Fruit fly (Drosophila melanogaster) whole organism, embryonic: ENCODE measurements around the gene CG31076.

ENCODE experiments used
- Adf1 ChIP-seq: fragments of 200-800 bp; sonication (Bioruptor generic); IDR thresholded peaks from 2 replicates; pipeline ENCODE4 v1.3.6; 2022; ENCODE audit warnings: missing biosample characterization, missing genetic modification characterization
- Bdp1 ChIP-seq: fragments of 200-800 bp; sonication (Bioruptor generic); optimal IDR thresholded peaks from 3 replicates; lab custom pipeline; 2016; ENCODE audit warnings: missing biosample characterization, missing genetic modification characterization
- CG10147 ChIP-seq: fragments of 200-800 bp; sonication (Bioruptor generic); optimal IDR thresholded peaks from 2 replicates; lab custom pipeline; 2019; ENCODE audit warnings: missing biosample characterization, mild to moderate bottlenecking, missing genetic modification characterization, moderate library complexity
- CG10267 ChIP-seq: fragments of 200-800 bp; sonication (Bioruptor generic); optimal IDR thresholded peaks from 2 replicates; lab custom pipeline; 2018; ENCODE audit warnings: missing biosample characterization, mild to moderate bottlenecking, missing genetic modification characterization, moderate library complexity
- CG10543 ChIP-seq: fragments of 200-800 bp; sonication (Bioruptor generic); optimal IDR thresholded peaks from 3 replicates; lab custom pipeline; 2017; ENCODE audit warnings: missing biosample characterization, mild to moderate bottlenecking, missing genetic modification characterization, moderate library complexity
- CG10654 ChIP-seq: fragments of 200-800 bp; sonication (Bioruptor generic); optimal IDR thresholded peaks from 2 replicates; lab custom pipeline; 2016; ENCODE audit warnings: missing biosample characterization, missing genetic modification characterization
- CG12391 ChIP-seq: fragments of 200-800 bp; sonication (Bioruptor generic); optimal IDR thresholded peaks from 3 replicates; lab custom pipeline; 2018; ENCODE audit warnings: missing biosample characterization, mild to moderate bottlenecking, missing genetic modification characterization, moderate library complexity
- CG13424 ChIP-seq: fragments of 200-800 bp; sonication (Bioruptor generic); optimal IDR thresholded peaks from 2 replicates; lab custom pipeline; 2019; ENCODE audit warnings: missing biosample characterization, mild to moderate bottlenecking, missing genetic modification characterization, moderate library complexity
- CG13624 ChIP-seq: fragments of 200-800 bp; sonication (Bioruptor generic); optimal IDR thresholded peaks from 2 replicates; lab custom pipeline; 2016; ENCODE audit warnings: missing biosample characterization, missing genetic modification characterization
- CG14441 ChIP-seq: fragments of 200-800 bp; sonication (Bioruptor generic); IDR thresholded peaks from 2 replicates; pipeline ENCODE4 v1.3.6; 2022; ENCODE audit warnings: missing biosample characterization, missing genetic modification characterization
- CG14710 ChIP-seq: fragments of 200-800 bp; sonication (Bioruptor generic); optimal IDR thresholded peaks from 3 replicates; lab custom pipeline; 2019; ENCODE audit warnings: missing biosample characterization, mild to moderate bottlenecking, missing genetic modification characterization, moderate library complexity
- CG14860 ChIP-seq: fragments of 200-800 bp; sonication (Bioruptor generic); IDR thresholded peaks from 3 replicates; pipeline ENCODE4 v1.3.6; 2022; ENCODE audit warnings: missing biosample characterization, missing genetic modification characterization; ENCODE audit not compliant: partially characterized antibody
- CG15073 ChIP-seq: fragments of 200-800 bp; sonication (Bioruptor generic); optimal IDR thresholded peaks from 2 replicates; lab custom pipeline; 2016; ENCODE audit warnings: missing biosample characterization, missing genetic modification characterization
- CG1603 ChIP-seq: fragments of 200-800 bp; sonication (Bioruptor generic); optimal IDR thresholded peaks from 2 replicates; lab custom pipeline; 2019; ENCODE audit warnings: missing biosample characterization, mild to moderate bottlenecking, missing genetic modification characterization, moderate library complexity
- CG17361 ChIP-seq: fragments of 200-800 bp; sonication (Bioruptor generic); IDR thresholded peaks from 3 replicates; pipeline ENCODE4 v1.3.6; 2022; ENCODE audit warnings: missing biosample characterization, missing genetic modification characterization
- CG18262 ChIP-seq: fragments of 200-800 bp; optimal IDR thresholded peaks from 3 replicates; lab custom pipeline; 2019; ENCODE audit warnings: missing biosample characterization, mild to moderate bottlenecking, missing genetic modification characterization, moderate library complexity
- CG18476 ChIP-seq: fragments of 200-800 bp; sonication (Bioruptor generic); optimal IDR thresholded peaks from 2 replicates; lab custom pipeline; 2016; ENCODE audit warnings: missing biosample characterization, mild to moderate bottlenecking, missing genetic modification characterization
- CG18619 ChIP-seq: fragments of 200-800 bp; sonication (Bioruptor generic); optimal IDR thresholded peaks from 3 replicates; lab custom pipeline; 2017; ENCODE audit warnings: missing biosample characterization, mild to moderate bottlenecking, missing genetic modification characterization
- CG30020 ChIP-seq: fragments of 200-800 bp; optimal IDR thresholded peaks from 2 replicates; lab custom pipeline; 2019; ENCODE audit warnings: missing biosample characterization, mild to moderate bottlenecking, missing genetic modification characterization, moderate library complexity
- CG4424 ChIP-seq: fragments of 200-800 bp; sonication (Bioruptor generic); optimal IDR thresholded peaks from 3 replicates; lab custom pipeline; 2016; ENCODE audit warnings: missing biosample characterization, missing genetic modification characterization
- CG8924 ChIP-seq: fragments of 200-800 bp; optimal IDR thresholded peaks from 3 replicates; lab custom pipeline; 2019; ENCODE audit warnings: missing biosample characterization, mild to moderate bottlenecking, missing genetic modification characterization, moderate library complexity
- CG9215 ChIP-seq: fragments of 200-800 bp; sonication (Bioruptor generic); IDR thresholded peaks from 2 replicates; pipeline ENCODE4 v1.3.6; 2022; ENCODE audit warnings: missing biosample characterization, missing genetic modification characterization
- CG9437 ChIP-seq: fragments of 200-800 bp; sonication (Bioruptor generic); optimal IDR thresholded peaks from 2 replicates; lab custom pipeline; 2018; ENCODE audit warnings: missing biosample characterization, mild to moderate bottlenecking, missing genetic modification characterization
- Dll ChIP-seq: fragments of 200-800 bp; sonication (Bioruptor generic); IDR thresholded peaks from 4 replicates; pipeline ENCODE4 v1.3.6; 2022; ENCODE audit warnings: missing biosample characterization, missing genetic modification characterization; ENCODE audit not compliant: partially characterized antibody
- Eip74EF ChIP-seq, 2 experiments: fragments of 200-800 bp in 1 of 2; fragments of >200 bp in 1 of 2; sonication (Bioruptor generic) in 1 of 2; optimal IDR thresholded peaks; 2 replicates each; lab custom pipeline; 2017 to 2019; ENCODE audit warnings: missing biosample characterization in 2 of 2, missing genetic modification characterization in 2 of 2, mild to moderate bottlenecking in 1 of 2, moderate library complexity in 1 of 2
- HLH4C ChIP-seq: fragments of 200-800 bp; sonication (Bioruptor generic); IDR thresholded peaks from 3 replicates; pipeline ENCODE4 v1.3.6; 2022; ENCODE audit warnings: missing biosample characterization, missing genetic modification characterization; ENCODE audit not compliant: partially characterized antibody
- Jarid2 ChIP-seq: fragments of 200-800 bp; sonication (Bioruptor generic); optimal IDR thresholded peaks from 3 replicates; lab custom pipeline; 2017; ENCODE audit warnings: mild to moderate bottlenecking, missing biosample characterization, missing genetic modification reagents, missing genetic modification characterization
- MBD-R2 ChIP-seq: fragments of 200-800 bp; sonication (Bioruptor generic); IDR thresholded peaks from 2 replicates; pipeline ENCODE4 v1.3.6; 2022; ENCODE audit warnings: missing biosample characterization, missing genetic modification characterization
- MESR4 ChIP-seq: fragments of 200-800 bp; sonication (Bioruptor generic); optimal IDR thresholded peaks from 2 replicates; lab custom pipeline; 2018; ENCODE audit warnings: missing biosample characterization, mild to moderate bottlenecking, missing genetic modification characterization, moderate library complexity
- Sry-δ ChIP-seq: fragments of 200-800 bp; sonication (Bioruptor generic); optimal IDR thresholded peaks from 2 replicates; lab custom pipeline; 2016; ENCODE audit warnings: missing biosample characterization, missing genetic modification characterization
- Xrp1 ChIP-seq: fragments of 200-800 bp; sonication (Bioruptor generic); IDR thresholded peaks from 2 replicates; pipeline ENCODE4 v1.3.6; 2022; ENCODE audit warnings: missing biosample characterization, missing genetic modification characterization
- YL-1 ChIP-seq: fragments of 200-800 bp; sonication (Bioruptor generic); optimal IDR thresholded peaks from 3 replicates; lab custom pipeline; 2017; ENCODE audit warnings: missing biosample characterization, mild to moderate bottlenecking, missing genetic modification characterization
- ac ChIP-seq: fragments of 200-800 bp; sonication (Bioruptor generic); optimal IDR thresholded peaks from 3 replicates; lab custom pipeline; 2017; ENCODE audit warnings: missing biosample characterization, mild to moderate bottlenecking, missing genetic modification characterization
- amos ChIP-seq: fragments of 200-800 bp; sonication (Bioruptor generic); IDR thresholded peaks from 2 replicates; pipeline ENCODE4 v1.3.6; 2022; ENCODE audit warnings: missing biosample characterization, missing genetic modification characterization; ENCODE audit not compliant: partially characterized antibody
- ap ChIP-seq: fragments of 200-800 bp; sonication (Bioruptor generic); IDR thresholded peaks from 2 replicates; pipeline ENCODE4 v1.3.6; 2022; ENCODE audit warnings: missing biosample characterization, missing genetic modification characterization
- bigmax ChIP-seq: fragments of 200-800 bp; sonication (Bioruptor generic); optimal IDR thresholded peaks from 2 replicates; lab custom pipeline; 2018; ENCODE audit warnings: missing biosample characterization, mild to moderate bottlenecking, missing genetic modification characterization
- crp ChIP-seq, 2 experiments: fragments of 200-800 bp; sonication (Bioruptor generic); optimal IDR thresholded peaks; 2 replicates in 1 of 2; 3 replicates in 1 of 2; lab custom pipeline; 2017; ENCODE audit warnings: missing biosample characterization in 2 of 2, missing genetic modification characterization in 2 of 2, mild to moderate bottlenecking in 1 of 2, moderate library complexity in 1 of 2
- dan ChIP-seq: fragments of 200-800 bp; sonication (Bioruptor generic); IDR thresholded peaks from 2 replicates; pipeline ENCODE4 v1.3.6; 2022; ENCODE audit warnings: missing biosample characterization, missing genetic modification characterization
- dm ChIP-seq: fragments of 200-800 bp; sonication (Bioruptor generic); optimal IDR thresholded peaks from 3 replicates; lab custom pipeline; 2016; ENCODE audit warnings: missing biosample characterization, missing genetic modification characterization
- ewg ChIP-seq: fragments of 200-800 bp; sonication (Bioruptor generic); optimal IDR thresholded peaks from 3 replicates; lab custom pipeline; 2017; ENCODE audit warnings: mild to moderate bottlenecking, missing biosample characterization, missing genetic modification reagents, missing genetic modification characterization
- ftz-f1 ChIP-seq: fragments of 200-800 bp; sonication (Bioruptor generic); optimal IDR thresholded peaks from 2 replicates; lab custom pipeline; 2016; ENCODE audit warnings: missing biosample characterization, missing genetic modification characterization
- gsb ChIP-seq: fragments of 200-800 bp; sonication (Bioruptor generic); IDR thresholded peaks from 2 replicates; pipeline ENCODE4 v1.3.6; 2022; ENCODE audit warnings: missing biosample characterization, missing genetic modification characterization
- h ChIP-seq: fragments of >200 bp; optimal IDR thresholded peaks from 2 replicates; lab custom pipeline; 2017
- insv ChIP-seq, 2 experiments: fragments of 200-800 bp; sonication (Bioruptor generic); optimal IDR thresholded peaks; 3 replicates each; lab custom pipeline; 2016 to 2018; ENCODE audit warnings: missing biosample characterization in 2 of 2, missing genetic modification characterization in 2 of 2
- lab ChIP-seq: fragments of 200-800 bp; sonication (Bioruptor generic); optimal IDR thresholded peaks from 3 replicates; lab custom pipeline; 2017; ENCODE audit warnings: missing biosample characterization, missing genetic modification characterization, mild to moderate bottlenecking, moderate library complexity, missing genetic modification reagents
- onecut ChIP-seq: fragments of 200-800 bp; sonication (Bioruptor generic); IDR thresholded peaks from 2 replicates; pipeline ENCODE4 v1.3.6; 2022; ENCODE audit warnings: missing biosample characterization, missing genetic modification characterization
- schlank ChIP-seq: fragments of 200-800 bp; sonication (Bioruptor generic); optimal IDR thresholded peaks from 2 replicates; lab custom pipeline; 2018; ENCODE audit warnings: missing biosample characterization, mild to moderate bottlenecking, missing genetic modification characterization
- trem ChIP-seq: fragments of 200-800 bp; optimal IDR thresholded peaks from 3 replicates; lab custom pipeline; 2019; ENCODE audit warnings: missing biosample characterization, mild to moderate bottlenecking, missing genetic modification characterization, moderate library complexity
- wor ChIP-seq: fragments of 200-800 bp; sonication (Bioruptor generic); IDR thresholded peaks from 2 replicates; pipeline ENCODE4 v1.3.6; 2022; ENCODE audit warnings: missing biosample characterization, missing genetic modification characterization
- zfh1 ChIP-seq: fragments of 200-800 bp; sonication (Bioruptor generic); IDR thresholded peaks from 3 replicates; pipeline ENCODE4 v1.3.6; 2022; ENCODE audit warnings: missing biosample characterization, missing genetic modification characterization

The CG31076 gene

dm6 chr3R:26945233-26945632 lies 44.4 kb downstream of the CG31076 start, which contains the start of gene CG14252 (continued):
- TF ChIP-seq crp (GFP tag; optimal IDR thresholded peaks at IDR 0.05; lab: Kevin White, UChicago) (no peak), Bdp1 (peak; percentile 36), MBD-R2 (GFP tag; lab: Robert Waterston, UW) (peak; percentile 77), Xrp1 (GFP tag; lab: Robert Waterston, UW) (peak; percentile 24; the same call in 1 of the 2 replicates), CG18476 (GFP tag; lab: Kevin White, UChicago) (no peak), onecut (GFP tag; lab: Robert Waterston, UW) (peak; percentile 74), dm (no peak), CG10147 (GFP tag; lab: Kevin White, UChicago) (peak; percentile 53), h (no peak), zfh1 (GFP tag; lab: Robert Waterston, UW) (no peak), insv (GFP tag; optimal IDR thresholded peaks at IDR 0.05; lab: Kevin White, UChicago) (peak in 1 of 2 experiments; percentile 6), CG13624 (GFP tag; lab: Kevin White, UChicago) (peak; percentile 16), Dll (no peak), Sry-δ (GFP tag; lab: Kevin White, UChicago) (peak; percentile 39), CG10654 (GFP tag; lab: Kevin White, UChicago) (peak; percentile 2), CG15073 (GFP tag; lab: Kevin White, UChicago) (no peak), ftz-f1 (GFP tag; lab: Kevin White, UChicago) (peak; percentile 4), CG17361 (GFP tag; lab: Robert Waterston, UW) (0 out of 3 replicates have a peak, but pooled peaks have one; percentile 23), YL-1 (GFP tag; lab: Kevin White, UChicago) (peak; percentile 55), trem (tag; lab: Kevin White, UChicago) (peak; percentile 72), gsb (GFP tag; lab: Robert Waterston, UW) (no peak), bigmax (GFP tag; lab: Kevin White, UChicago) (no peak), CG10543 (no peak), Adf1 (GFP tag; lab: Robert Waterston, UW) (no peak), CG18619 (GFP tag; lab: Kevin White, UChicago) (no peak), wor (GFP tag; lab: Robert Waterston, UW) (no peak), CG9215 (GFP tag; lab: Robert Waterston, UW) (no peak), CG14441 (GFP tag; lab: Robert Waterston, UW) (no peak), CG12391 (peak; percentile 41), CG13424 (tag; lab: Kevin White, UChicago) (peak; percentile 1), ap (GFP tag; lab: Robert Waterston, UW) (no peak), schlank (tag; lab: Kevin White, UChicago) (no peak), amos (GFP tag; lab: Robert Waterston, UW) (no peak), CG10267 (tag; lab: Kevin White, UChicago) (peak; percentile 57), CG14860 (GFP tag; lab: Robert Waterston, UW) (no peak), lab (GFP tag; lab: Kevin White, UChicago) (no peak), CG9437 (GFP tag; lab: Kevin White, UChicago) (no peak), CG18262 (tag; lab: Kevin White, UChicago) (peak; percentile 21), Eip74EF (GFP tag; optimal IDR thresholded peaks at IDR 0.05; lab: Kevin White, UChicago) (peak in 1 of 2 experiments; percentile 25), ewg (GFP tag; lab: Kevin White, UChicago) (no peak), MESR4 (peak; percentile 33), dan (GFP tag; lab: Robert Waterston, UW) (no peak), CG14710 (tag; lab: Kevin White, UChicago) (peak; percentile 75), HLH4C (GFP tag; lab: Robert Waterston, UW) (no peak), ac (GFP tag; lab: Kevin White, UChicago) (no peak), CG8924 (tag; lab: Kevin White, UChicago) (peak; percentile 17), CG4424 (GFP tag; lab: Kevin White, UChicago) (peak; percentile 5), CG1603 (tag; lab: Kevin White, UChicago) (no peak), Jarid2 (GFP tag; lab: Kevin White, UChicago) (no peak), CG30020 (tag; lab: Kevin White, UChicago) (no peak)
